Fruit fly (Drosophila melanogaster): ENCODE data around the gene alph.

DNA sequence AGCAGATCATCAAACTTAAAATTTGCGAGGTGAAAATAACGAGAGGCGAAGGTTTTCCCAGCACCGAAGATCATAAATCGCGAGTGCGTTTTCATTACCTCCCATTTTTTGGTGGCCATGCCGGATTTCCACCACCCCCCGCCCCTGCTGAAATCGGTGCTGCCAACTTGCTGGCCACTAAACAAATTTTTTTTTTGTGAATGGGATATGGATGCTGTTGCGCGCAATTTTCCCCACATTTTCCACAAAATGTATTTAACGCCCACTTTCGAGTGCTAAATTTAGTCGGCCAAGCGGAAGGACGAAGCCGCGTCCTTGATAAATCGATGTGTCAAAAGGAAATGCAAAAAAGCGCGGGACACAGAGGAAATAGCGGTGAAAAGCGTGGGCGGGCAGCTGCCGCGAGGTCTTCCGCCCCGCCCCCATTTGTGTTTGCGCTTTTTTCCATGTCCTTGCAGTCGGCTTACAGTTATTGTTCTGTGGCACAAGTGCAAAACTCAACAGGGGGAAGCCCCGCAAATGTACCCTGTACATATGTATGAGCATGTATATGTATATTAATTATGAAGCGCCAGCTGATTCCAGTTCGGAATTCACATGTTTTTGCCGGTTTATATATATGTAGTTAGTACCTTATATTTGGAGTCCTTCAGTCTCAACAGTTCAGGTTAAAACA is 646 bp downstream of the alph start:
- no peak for TF ChIP-seq D1 (tag; optimal IDR thresholded peaks at IDR 0.05)
- no peak for TF ChIP-seq CG17806 (tag; optimal IDR thresholded peaks at IDR 0.05)
- TF ChIP-seq CG9948 (tag; optimal IDR thresholded peaks at IDR 0.05), result no peak
- no peak for TF ChIP-seq CG8159 (tag; optimal IDR thresholded peaks at IDR 0.05)
- no peak for TF ChIP-seq CG14655 (GFP tag; optimal IDR thresholded peaks at IDR 0.05)
- TF ChIP-seq Pif1A (GFP tag; optimal IDR thresholded peaks at IDR 0.05), result no peak
- no peak for TF ChIP-seq gl (tag; optimal IDR thresholded peaks at IDR 0.05)
- TF ChIP-seq Ets98B (GFP tag; IDR thresholded peaks at IDR 0.05), result no peak
